Worm (Caenorhabditis elegans): ENCODE measurements around the gene nas-11.
A peak's percentile ranks its signal among the peaks of the same experiment; 100 is the strongest.

nas-11 gene

DNA sequence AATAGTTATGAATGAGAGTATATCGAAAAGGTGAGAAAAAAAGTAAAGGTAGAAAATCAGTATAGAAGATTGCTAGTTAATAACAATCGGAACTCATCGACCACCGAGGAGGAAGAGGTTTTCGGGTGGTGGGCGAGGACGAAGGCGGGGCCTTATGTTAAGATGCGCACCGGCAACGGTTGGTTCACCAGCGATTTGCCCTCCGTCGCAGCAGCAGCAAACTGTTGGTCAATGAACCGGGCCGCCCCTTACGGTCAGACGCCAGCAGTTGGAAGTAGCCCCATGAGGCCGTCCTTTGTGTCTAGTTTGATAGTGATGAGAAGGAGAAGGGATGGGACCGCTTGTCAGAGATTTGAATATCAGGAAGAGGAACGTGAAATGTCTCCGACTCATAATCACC lies 44.5 kb upstream of the nas-11 start, which contains the start of gene nhr-137:
Gene nhr-137 (minus strand): TSS at position 101 of the 400 bp plus-strand sequence.
- TF ChIP-seq ztf-11 (tag; optimal IDR thresholded peaks at IDR 0.05) (no peak), ceh-82 (tag; optimal IDR thresholded peaks at IDR 0.05) (no peak), sma-3 (GFP tag; optimal IDR thresholded peaks at IDR 0.05) (no peak)

DNA sequence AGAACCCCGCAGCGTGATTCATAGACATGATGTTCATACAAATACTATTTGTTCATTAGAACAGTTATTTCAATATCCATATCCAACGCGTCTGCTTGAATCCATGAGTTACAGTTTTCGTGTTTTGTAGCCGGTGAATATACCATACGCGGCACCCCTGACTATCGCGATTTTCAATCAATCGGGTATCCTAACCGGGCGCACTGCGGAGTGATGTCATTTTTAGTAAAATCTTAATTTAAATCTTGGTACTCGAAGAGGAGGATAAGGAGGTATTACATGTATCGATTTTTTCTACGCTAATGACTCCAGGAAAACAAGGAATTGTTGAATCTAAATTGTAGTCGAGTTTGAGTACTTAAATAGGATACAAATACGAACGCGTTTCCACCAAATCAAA lies 44.0 kb upstream of the nas-11 start:
- TF ChIP-seq ceh-16 (tag; optimal IDR thresholded peaks at IDR 0.05) (peak; percentile 85), R02D3.7 (tag; optimal IDR thresholded peaks at IDR 0.05) (no peak), snpc-4 (tag; optimal IDR thresholded peaks at IDR 0.05) (no peak), unc-55 (GFP tag; optimal IDR thresholded peaks at IDR 0.05) (no peak), elt-1 (tag; optimal IDR thresholded peaks at IDR 0.05) (peak; percentile 25), sma-9 (GFP tag; optimal IDR thresholded peaks at IDR 0.05) (peak; percentile 56), sma-9 (tag; optimal IDR thresholded peaks at IDR 0.05) (no peak), alr-1 (tag; optimal IDR thresholded peaks at IDR 0.05) (no peak)

DNA sequence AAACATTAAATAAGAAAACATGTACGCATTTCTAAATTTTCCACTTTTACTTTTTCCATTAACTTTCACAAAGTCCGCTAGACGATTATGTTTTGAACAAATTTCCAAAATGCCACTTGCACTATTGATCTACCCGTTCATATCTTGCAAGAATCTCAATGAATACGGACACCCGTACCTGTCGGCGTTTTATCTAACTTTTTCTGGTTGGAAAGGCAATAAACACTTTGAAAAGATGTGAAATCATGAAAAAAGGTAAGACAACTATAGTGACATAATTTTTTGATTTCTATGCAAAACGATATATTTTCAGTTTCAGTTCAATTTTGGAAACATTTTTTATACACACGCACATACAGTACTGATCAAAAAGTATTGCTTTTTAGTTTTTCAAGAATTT lies 41.7 kb upstream of the nas-11 start:
- no peak for TF ChIP-seq elt-3 (tag; optimal IDR thresholded peaks at IDR 0.05)
- TF ChIP-seq ztf-11 (tag; optimal IDR thresholded peaks at IDR 0.05): no peak
- no peak for TF ChIP-seq mbf-1 (tag; optimal IDR thresholded peaks at IDR 0.05)
- TF ChIP-seq mdl-1 (tag; optimal IDR thresholded peaks at IDR 0.05): no peak
- peak; percentile 21 for TF ChIP-seq sma-9 (GFP tag; optimal IDR thresholded peaks at IDR 0.05)
- TF ChIP-seq sma-9 (tag; optimal IDR thresholded peaks at IDR 0.05): no peak
- TF ChIP-seq elt-1 (tag; optimal IDR thresholded peaks at IDR 0.05): peak; percentile 32
- no peak for TF ChIP-seq nhr-237 (tag; optimal IDR thresholded peaks at IDR 0.05)
- TF ChIP-seq ceh-16 (tag; optimal IDR thresholded peaks at IDR 0.05): peak; percentile 57
- no peak for TF ChIP-seq skn-1 (tag; optimal IDR thresholded peaks at IDR 0.05)

DNA sequence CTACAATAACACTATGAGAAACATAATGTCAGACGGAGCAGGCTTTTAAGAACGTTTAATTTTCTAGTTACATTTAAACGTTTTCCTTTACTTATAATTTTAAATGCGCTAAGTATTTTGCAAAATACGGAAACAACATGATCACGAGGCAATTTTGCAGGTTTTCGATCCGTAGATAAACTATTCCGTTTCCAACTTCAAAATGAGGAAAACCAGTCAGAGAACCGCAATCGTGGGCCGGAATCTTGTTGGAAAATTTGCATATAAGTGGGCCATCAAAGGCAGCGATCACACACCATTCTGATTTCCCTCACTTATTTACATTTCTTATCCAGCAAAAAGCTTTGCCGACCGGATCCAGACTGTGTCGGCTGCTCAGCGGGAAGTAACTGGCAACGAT lies 40.9 kb upstream of the nas-11 start, which contains the start of gene col-172:
Gene col-172 (plus strand): TSS at position 301 of the 400 bp plus-strand sequence.
- TF ChIP-seq fos-1 (tag; optimal IDR thresholded peaks at IDR 0.05) (no peak), sma-3 (GFP tag; optimal IDR thresholded peaks at IDR 0.05) (no peak), ceh-16 (tag; optimal IDR thresholded peaks at IDR 0.05) (no peak), lin-13 (GFP tag; optimal IDR thresholded peaks at IDR 0.05) (no peak), nhr-11 (tag; optimal IDR thresholded peaks at IDR 0.05) (no peak), nhr-237 (tag; optimal IDR thresholded peaks at IDR 0.05) (no peak), lsy-2 (tag; optimal IDR thresholded peaks at IDR 0.05) (no peak), sem-4 (tag; optimal IDR thresholded peaks at IDR 0.05) (no peak), Y55F3AM.14 (GFP tag; optimal IDR thresholded peaks at IDR 0.05) (no peak), nhr-25 (tag; optimal IDR thresholded peaks at IDR 0.05) (no peak)

DNA sequence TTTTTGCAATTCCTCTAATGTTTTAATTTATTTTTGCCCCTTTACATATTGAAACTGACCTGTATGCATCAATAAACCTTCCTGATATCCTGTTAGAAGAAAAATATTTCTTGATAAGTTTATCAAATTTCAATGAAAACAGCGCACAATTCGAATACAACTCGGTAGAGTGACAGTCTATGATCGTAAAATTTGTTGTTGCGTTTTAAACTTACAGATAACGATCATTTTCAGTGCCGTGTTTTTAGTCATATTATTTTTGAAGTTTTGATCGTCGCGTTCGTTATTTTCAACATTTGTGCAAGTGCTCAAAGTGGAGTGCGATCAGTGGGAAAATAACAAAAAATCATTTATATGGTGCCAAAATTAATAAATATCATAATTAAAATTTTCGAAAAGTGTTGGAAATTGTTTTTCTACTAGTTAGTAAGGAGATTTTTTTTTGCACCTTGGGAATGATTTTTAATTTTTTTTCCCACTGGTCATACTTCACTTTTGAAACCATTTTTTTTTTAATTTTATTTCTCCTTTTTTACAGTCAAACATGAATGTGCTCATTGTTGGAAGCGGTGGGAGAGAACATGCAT lies 39.0 kb upstream of the nas-11 start, which contains the start of gene F38B6.4:
Gene F38B6.4 (plus strand): TSS at position 537 of the 587 bp plus-strand sequence.
- TF ChIP-seq nhr-11 (tag; optimal IDR thresholded peaks at IDR 0.05) (no peak), fos-1 (tag; optimal IDR thresholded peaks at IDR 0.05) (peak; percentile 75)

DNA sequence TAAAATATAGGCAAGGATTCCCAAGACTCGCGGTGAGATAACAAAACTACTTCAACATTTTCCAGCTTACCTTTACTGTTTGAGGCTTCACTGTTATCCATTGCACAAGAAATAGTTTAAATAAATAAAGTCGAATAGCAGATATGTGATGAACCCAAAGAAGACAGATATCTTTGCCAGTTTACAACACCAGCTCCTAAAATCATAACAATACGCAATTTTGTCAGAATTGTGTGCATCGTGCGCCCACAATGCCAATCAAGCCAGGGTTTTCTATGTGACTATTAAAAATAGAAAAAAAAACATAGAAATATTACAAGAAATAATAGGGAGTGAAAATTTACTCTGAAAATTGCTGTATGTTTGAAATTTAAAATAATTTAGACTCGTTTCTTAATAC lies 30.7 kb upstream of the nas-11 start, which contains the start of gene F38B6.8:
Gene F38B6.8 (minus strand): TSS at position 101 of the 400 bp plus-strand sequence.
- no peak for TF ChIP-seq ztf-1 (GFP tag; conservative IDR thresholded peaks at IDR 0.05)
- TF ChIP-seq ceh-16 (tag; optimal IDR thresholded peaks at IDR 0.05): no peak
- no peak for TF ChIP-seq sma-3 (GFP tag; optimal IDR thresholded peaks at IDR 0.05)
- TF ChIP-seq unc-39 (tag; optimal IDR thresholded peaks at IDR 0.05): no peak
- no peak for TF ChIP-seq peb-1 (tag; optimal IDR thresholded peaks at IDR 0.05)
- TF ChIP-seq fos-1 (tag; optimal IDR thresholded peaks at IDR 0.05): no peak
- no peak for TF ChIP-seq unc-62 (GFP tag; optimal IDR thresholded peaks at IDR 0.05)
- TF ChIP-seq dmd-4 (tag; optimal IDR thresholded peaks at IDR 0.05): no peak
- no peak for TF ChIP-seq snpc-4 (tag; optimal IDR thresholded peaks at IDR 0.05)
- no peak for TF ChIP-seq nhr-77 (tag; optimal IDR thresholded peaks at IDR 0.05)
- TF ChIP-seq C34F6.9 (tag; optimal IDR thresholded peaks at IDR 0.05): no peak
- no peak for TF ChIP-seq lin-11 (tag; optimal IDR thresholded peaks at IDR 0.05)
- no peak for TF ChIP-seq mab-5 (tag; optimal IDR thresholded peaks at IDR 0.05)
- no peak for TF ChIP-seq nhr-23 (tag; optimal IDR thresholded peaks at IDR 0.05)
- TF ChIP-seq egl-27 (tag; optimal IDR thresholded peaks at IDR 0.05): no peak
- no peak for TF ChIP-seq lin-39 (tag; optimal IDR thresholded peaks at IDR 0.05)
- TF ChIP-seq elt-1 (tag; optimal IDR thresholded peaks at IDR 0.05): no peak
- no peak for TF ChIP-seq zag-1 (tag; optimal IDR thresholded peaks at IDR 0.05)

Measured in whole organism, L2 larva.